Worm (Caenorhabditis elegans) whole organism, midembryonic: ENCODE data around the gene C17E7.12.
A peak's percentile ranks its signal among the peaks of the same experiment; 100 is the strongest.

Experiments used
- T22C8.4 ChIP-seq: fragments of 200-800 bp; sonication (Bioruptor generic); IDR thresholded peaks from 2 replicates; pipeline ENCODE4 v1.3.6; 2022; ENCODE audit warnings: missing genetic modification characterization, missing compliant biosample characterization
- cog-1 ChIP-seq: sonication (generic microtip); optimal IDR thresholded peaks from 2 replicates; lab custom pipeline; 2016; ENCODE audit warnings: missing genetic modification characterization, missing compliant biosample characterization
- flt-1 ChIP-seq: fragments of 200-800 bp; sonication (Bioruptor generic); IDR thresholded peaks from 2 replicates; pipeline ENCODE4 v1.3.6; 2022; ENCODE audit warnings: missing genetic modification characterization, missing compliant biosample characterization
- klf-2 ChIP-seq: fragments of 200-800 bp; sonication (Bioruptor generic); conservative IDR thresholded peaks from 2 replicates; pipeline ENCODE4 v1.3.6; 2022; ENCODE audit warnings: missing genetic modification reagents, missing genetic modification characterization, missing compliant biosample characterization
- med-1 ChIP-seq: sonication (generic microtip); optimal IDR thresholded peaks from 2 replicates; lab custom pipeline; 2017; ENCODE audit warnings: missing genetic modification characterization, mild to moderate bottlenecking, missing compliant biosample characterization, antibody characterized with exemption, missing genetic modification reagents; ENCODE audit not compliant: insufficient read depth
- ref-1 ChIP-seq: fragments of 200-800 bp; sonication (Bioruptor generic); conservative IDR thresholded peaks from 2 replicates; pipeline ENCODE4 v1.3.6; 2022; ENCODE audit warnings: missing genetic modification reagents, missing genetic modification characterization, missing compliant biosample characterization
- tab-1 ChIP-seq: fragments of 200-800 bp; sonication (Bioruptor generic); IDR thresholded peaks from 2 replicates; pipeline ENCODE4 v1.3.6; 2022; ENCODE audit warnings: missing genetic modification characterization, missing compliant biosample characterization
- ztf-23 ChIP-seq: fragments of 200-800 bp; sonication (Bioruptor generic); IDR thresholded peaks from 2 replicates; pipeline ENCODE4 v1.3.6; 2022; ENCODE audit warnings: missing genetic modification reagents, missing genetic modification characterization, missing compliant biosample characterization
- ztf-29 ChIP-seq: fragments of 200-800 bp; sonication (Bioruptor generic); IDR thresholded peaks from 2 replicates; pipeline ENCODE4 v1.3.6; 2022; ENCODE audit warnings: missing genetic modification reagents, missing genetic modification characterization, missing compliant biosample characterization

The C17E7.12 gene

ce11 chrV:3891919-3892318 is at the start of gene C17E7.12:
TSS of gene C17E7.12 (minus strand) at chrV:3892019.
- no peak for TF ChIP-seq ztf-23 (GFP tag; lab: Robert Waterston, UW)
- TF ChIP-seq klf-2: no peak
- TF ChIP-seq flt-1 (GFP tag; lab: Robert Waterston, UW): no peak
- no peak for TF ChIP-seq T22C8.4 (GFP tag; lab: Robert Waterston, UW)
- TF ChIP-seq med-1: no peak
- no peak for TF ChIP-seq ztf-29 (GFP tag; lab: Robert Waterston, UW)
- no peak for TF ChIP-seq cog-1 (tag; lab: Kevin White, UChicago)
- TF ChIP-seq tab-1 (GFP tag; lab: Robert Waterston, UW): no peak
- no peak for TF ChIP-seq ref-1

- no peak for TF ChIP-seq ztf-23 (GFP tag; lab: Robert Waterston, UW)
- no peak for TF ChIP-seq tab-1 (GFP tag; lab: Robert Waterston, UW)
- TF ChIP-seq ref-1: no peak
- no peak for TF ChIP-seq klf-2
- no peak for TF ChIP-seq med-1
- TF ChIP-seq flt-1 (GFP tag; lab: Robert Waterston, UW): no peak
- TF ChIP-seq ztf-29 (GFP tag; lab: Robert Waterston, UW): no peak
- TF ChIP-seq T22C8.4 (GFP tag; lab: Robert Waterston, UW): no peak
- TF ChIP-seq cog-1 (tag; lab: Kevin White, UChicago): no peak
Measured at ce11 chrV:3938789-3939188, 47.0 kb upstream of the C17E7.12 start, which contains the start of gene cyp-35B1. TSS of gene cyp-35B1 (plus strand) at chrV:3939032.

DNA sequence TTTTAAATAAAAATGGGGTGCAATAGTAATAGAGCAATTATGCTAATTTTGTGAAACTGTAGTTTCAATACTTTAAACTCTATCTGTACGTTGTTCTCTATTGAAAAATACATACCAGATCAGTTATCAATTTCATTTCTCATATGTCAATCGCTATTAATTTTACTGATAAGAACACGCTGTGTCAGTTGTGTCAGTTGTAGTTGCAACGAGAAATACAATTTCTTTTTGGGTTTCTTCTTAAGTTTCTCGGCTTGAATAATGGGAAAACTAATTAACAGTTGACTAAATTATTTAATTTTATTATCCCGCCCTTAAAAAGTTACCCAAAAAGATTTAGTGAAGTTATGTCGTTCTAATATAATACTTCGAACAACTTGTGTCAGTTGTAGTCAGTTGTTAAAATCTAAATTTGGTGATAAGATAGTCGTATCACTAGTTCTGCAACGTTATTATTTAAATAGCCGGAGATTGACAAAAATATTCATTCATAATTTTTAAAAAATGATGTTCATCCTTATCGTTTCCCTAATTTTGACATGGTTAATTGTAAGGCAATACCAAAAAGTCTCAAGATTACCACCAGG is 44.2 kb upstream of the C17E7.12 start, which contains the start of gene cyp-35A5:
Gene cyp-35A5, plus strand, starts transcription at position 435 of the 587 bp plus-strand sequence.
- TF ChIP-seq T22C8.4 (GFP tag; lab: Robert Waterston, UW) (no peak), med-1 (no peak), ref-1 (no peak), ztf-23 (GFP tag; lab: Robert Waterston, UW) (no peak), ztf-29 (GFP tag; lab: Robert Waterston, UW) (no peak), tab-1 (GFP tag; lab: Robert Waterston, UW) (no peak), klf-2 (no peak), flt-1 (GFP tag; lab: Robert Waterston, UW) (no peak), cog-1 (tag; lab: Kevin White, UChicago) (no peak)

- TF ChIP-seq flt-1 (GFP tag; lab: Robert Waterston, UW): no peak
- TF ChIP-seq med-1: no peak
- no peak for TF ChIP-seq tab-1 (GFP tag; lab: Robert Waterston, UW)
- TF ChIP-seq ref-1: no peak
- TF ChIP-seq klf-2: no peak
Measured at ce11 chrV:3931326-3931725, 39.5 kb upstream of the C17E7.12 start, which contains the start of gene srx-63. TSS of gene srx-63 (plus strand) at chrV:3931626.

DNA sequence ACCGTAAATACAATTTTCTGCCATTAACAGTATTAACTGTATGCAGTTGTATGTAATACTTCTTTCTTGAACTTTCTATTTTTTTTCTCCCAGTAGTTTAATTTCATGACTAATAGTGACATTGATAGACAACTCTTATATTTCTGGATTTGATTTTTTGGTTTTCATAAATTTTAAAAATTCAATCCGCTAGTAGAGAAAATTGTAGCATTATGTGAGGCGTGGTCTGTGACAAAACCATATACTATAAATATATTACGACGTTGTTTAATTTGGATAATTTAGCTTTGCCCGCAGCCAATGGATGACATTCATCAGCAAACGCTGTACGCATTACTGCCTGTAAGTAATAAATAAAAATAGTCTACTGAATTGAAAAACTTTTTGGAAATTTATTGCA is 37.3 kb upstream of the C17E7.12 start, which contains the start of gene srx-64:
Gene srx-64, plus strand, starts transcription at position 301 of the 400 bp plus-strand sequence.
- TF ChIP-seq ztf-29 (GFP tag; lab: Robert Waterston, UW) (no peak), cog-1 (tag; lab: Kevin White, UChicago) (no peak), klf-2 (no peak), T22C8.4 (GFP tag; lab: Robert Waterston, UW) (no peak), ref-1 (no peak), ztf-23 (GFP tag; lab: Robert Waterston, UW) (no peak), tab-1 (GFP tag; lab: Robert Waterston, UW) (no peak), med-1 (no peak), flt-1 (GFP tag; lab: Robert Waterston, UW) (no peak)

ce11 chrV:3927522-3927921 is 35.7 kb upstream of the C17E7.12 start:
- no peak for TF ChIP-seq cog-1 (tag; lab: Kevin White, UChicago)
- TF ChIP-seq klf-2: 0 out of 2 replicates have a peak, but pooled peaks have one; percentile 42

- TF ChIP-seq T22C8.4 (GFP tag; lab: Robert Waterston, UW): no peak
- no peak for TF ChIP-seq cog-1 (tag; lab: Kevin White, UChicago)
- TF ChIP-seq klf-2: no peak
- TF ChIP-seq med-1: no peak
- TF ChIP-seq flt-1 (GFP tag; lab: Robert Waterston, UW): no peak
- TF ChIP-seq tab-1 (GFP tag; lab: Robert Waterston, UW): no peak
- TF ChIP-seq ztf-29 (GFP tag; lab: Robert Waterston, UW): no peak
- TF ChIP-seq ztf-23 (GFP tag; lab: Robert Waterston, UW): no peak
Measured at ce11 chrV:3922547-3922946, 30.7 kb upstream of the C17E7.12 start.

DNA sequence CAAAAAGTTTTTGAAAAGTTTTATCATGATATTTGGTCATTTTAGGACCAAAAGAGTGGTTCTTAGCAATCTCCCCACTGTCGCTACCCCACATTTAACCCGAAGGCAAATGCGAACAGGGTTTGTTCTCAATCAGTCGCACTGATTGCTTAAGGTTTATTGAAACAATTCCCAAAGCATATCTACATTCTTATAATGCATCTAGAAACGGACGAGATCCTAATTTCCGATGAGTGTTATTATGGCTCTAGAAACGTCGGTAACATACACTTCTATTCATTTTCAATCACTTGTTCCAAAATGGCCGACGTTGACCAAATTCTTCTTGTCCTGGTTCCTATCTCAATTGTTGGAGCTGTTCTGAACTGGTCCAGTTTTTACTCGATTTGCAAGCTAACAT is 29.8 kb upstream of the C17E7.12 start, which contains the start of gene srx-65:
Gene srx-65, plus strand, starts transcription at position 301 of the 400 bp plus-strand sequence.
- TF ChIP-seq ref-1: no peak

- TF ChIP-seq ref-1 (no peak), tab-1 (GFP tag; lab: Robert Waterston, UW) (no peak), T22C8.4 (GFP tag; lab: Robert Waterston, UW) (no peak), flt-1 (GFP tag; lab: Robert Waterston, UW) (no peak), ztf-29 (GFP tag; lab: Robert Waterston, UW) (no peak), cog-1 (tag; lab: Kevin White, UChicago) (no peak), ztf-23 (GFP tag; lab: Robert Waterston, UW) (no peak), med-1 (no peak)
Measured at ce11 chrV:3919289-3919688, 27.5 kb upstream of the C17E7.12 start, which contains the start of gene srx-66. TSS of gene srx-66 (plus strand) at chrV:3919589.

DNA sequence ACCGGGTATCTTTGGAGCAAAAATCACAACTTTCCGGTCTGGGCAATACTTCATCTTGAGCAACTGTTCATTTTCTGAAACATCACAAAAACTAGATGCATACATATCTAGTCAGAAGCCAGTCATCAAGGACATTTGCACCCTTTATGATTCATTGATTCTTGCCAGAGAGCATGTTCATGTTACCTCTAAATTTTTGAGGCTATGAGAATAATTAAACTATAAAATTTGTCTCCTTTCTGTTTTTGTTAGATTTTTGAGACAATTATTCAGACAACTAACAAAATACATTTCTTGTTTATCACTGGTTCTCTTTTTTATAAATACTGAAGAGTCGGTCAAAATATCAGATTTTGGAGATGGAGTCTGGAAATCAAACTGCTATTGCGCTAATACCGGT is 24.7 kb upstream of the C17E7.12 start, which contains the start of gene srx-67:
Gene srx-67, plus strand, starts transcription at position 301 of the 400 bp plus-strand sequence.
- no peak for TF ChIP-seq cog-1 (tag; lab: Kevin White, UChicago)
- TF ChIP-seq ztf-29 (GFP tag; lab: Robert Waterston, UW): no peak
- no peak for TF ChIP-seq ztf-23 (GFP tag; lab: Robert Waterston, UW)
- no peak for TF ChIP-seq ref-1
- TF ChIP-seq med-1: no peak
